Worm (Caenorhabditis elegans) whole organism, young adult: ENCODE measurements around the gene C14E2.3.

Experiments
- B0261.1 ChIP-seq: sonication (generic microtip); optimal IDR thresholded peaks from 2 replicates; lab custom pipeline; 2016; ENCODE audit warnings: mild to moderate bottlenecking, missing genetic modification characterization, moderate library complexity, missing compliant biosample characterization
- B0336.3 ChIP-seq: fragments of 200-800 bp; sonication (Bioruptor generic); IDR thresholded peaks from 2 replicates; pipeline ENCODE4 v1.3.6; 2022; ENCODE audit warnings: missing genetic modification characterization, missing compliant biosample characterization
- F33H1.4 ChIP-seq: fragments of 200-800 bp; sonication (Bioruptor generic); IDR thresholded peaks from 2 replicates; pipeline ENCODE4 v1.3.6; 2022; ENCODE audit warnings: missing genetic modification reagents, missing genetic modification characterization, missing compliant biosample characterization
- F39B2.1 ChIP-seq: fragments of 200-800 bp; sonication (Bioruptor generic); IDR thresholded peaks from 2 replicates; pipeline ENCODE4 v1.3.6; 2022; ENCODE audit warnings: missing genetic modification reagents, missing genetic modification characterization, missing compliant biosample characterization
- F52B5.7 ChIP-seq: sonication (generic microtip); optimal IDR thresholded peaks from 2 replicates; lab custom pipeline; 2016; ENCODE audit warnings: mild to moderate bottlenecking, missing genetic modification characterization, missing compliant biosample characterization
- F57A8.1 ChIP-seq: fragments of 200-800 bp; sonication (Bioruptor generic); optimal IDR thresholded peaks from 2 replicates; lab custom pipeline; 2018; ENCODE audit warnings: mild to moderate bottlenecking, missing genetic modification characterization, moderate library complexity, missing compliant biosample characterization
- T26A5.8 ChIP-seq: sonication (generic microtip); optimal IDR thresholded peaks from 2 replicates; lab custom pipeline; 2016; ENCODE audit warnings: missing genetic modification characterization, missing compliant biosample characterization
- Y79H2A.3 ChIP-seq: fragments of 200-800 bp; sonication (Bioruptor generic); conservative IDR thresholded peaks from 2 replicates; pipeline ENCODE4 v1.3.6; 2022; ENCODE audit warnings: missing genetic modification reagents, missing genetic modification characterization, missing compliant biosample characterization
- ama-1 ChIP-seq, 3 experiments: fragments of 150-350 bp in 1 of 3; sonication (generic microtip) in 2 of 3; optimal IDR thresholded peaks; 2 replicates each; lab custom pipeline; 2014 to 2018; ENCODE audit warnings: missing biosample characterization in 2 of 3, missing genetic modification characterization in 2 of 3, missing genetic modification reagents in 2 of 3
- athp-1 ChIP-seq: sonication (generic microtip); optimal IDR thresholded peaks from 2 replicates; lab custom pipeline; 2017; ENCODE audit warnings: mild to moderate bottlenecking, missing genetic modification characterization, missing compliant biosample characterization
- attf-5 ChIP-seq: fragments of 200-800 bp; sonication (Bioruptor generic); optimal IDR thresholded peaks from 2 replicates; lab custom pipeline; 2018; ENCODE audit warnings: mild to moderate bottlenecking, missing genetic modification characterization, missing compliant biosample characterization
- bed-2 ChIP-seq: fragments of 200-800 bp; sonication (Bioruptor generic); IDR thresholded peaks from 2 replicates; pipeline ENCODE4 v1.3.6; 2022; ENCODE audit warnings: missing genetic modification reagents, missing genetic modification characterization, missing compliant biosample characterization
- cebp-1 ChIP-seq, 2 experiments: fragments of 200-800 bp in 1 of 2; sonication (Bioruptor generic) in 1 of 2; sonication (generic microtip) in 1 of 2; IDR thresholded peaks in 1 of 2; optimal IDR thresholded peaks in 1 of 2; 2 replicates each; pipeline versions ENCODE4 v1.3.6 to Lab custom; 2017 to 2022; ENCODE audit warnings: missing compliant biosample characterization in 2 of 2, missing genetic modification characterization in 2 of 2, mild to moderate bottlenecking in 1 of 2, missing genetic modification reagents in 1 of 2, moderate library complexity in 1 of 2
- ceh-27 ChIP-seq: fragments of 200-800 bp; sonication (Bioruptor generic); optimal IDR thresholded peaks from 2 replicates; lab custom pipeline; 2018; ENCODE audit warnings: mild to moderate bottlenecking, missing genetic modification characterization, moderate library complexity, missing compliant biosample characterization
- ceh-58 ChIP-seq: fragments of 200-800 bp; sonication (Bioruptor generic); IDR thresholded peaks from 2 replicates; pipeline ENCODE4 v1.3.6; 2022; ENCODE audit warnings: missing genetic modification characterization, missing compliant biosample characterization
- dpff-1 ChIP-seq: sonication (generic microtip); optimal IDR thresholded peaks from 2 replicates; lab custom pipeline; 2017; ENCODE audit warnings: mild to moderate bottlenecking, missing genetic modification characterization, missing compliant biosample characterization
- dpl-1 ChIP-seq: fragments of 150-350 bp; optimal IDR thresholded peaks from 2 replicates; lab custom pipeline; 2014; ENCODE audit warnings: missing biosample characterization, missing genetic modification reagents, missing genetic modification characterization
- egl-18 ChIP-seq: fragments of 200-800 bp; sonication (Bioruptor generic); IDR thresholded peaks from 2 replicates; pipeline ENCODE4 v1.3.6; 2022; ENCODE audit warnings: missing genetic modification reagents, missing genetic modification characterization, missing compliant biosample characterization
- egl-44 ChIP-seq: fragments of 200-800 bp; sonication (Bioruptor generic); IDR thresholded peaks from 2 replicates; pipeline ENCODE4 v1.3.6; 2022; ENCODE audit warnings: missing genetic modification reagents, missing genetic modification characterization, missing compliant biosample characterization
- egrh-3 ChIP-seq: fragments of 200-800 bp; sonication (Bioruptor generic); IDR thresholded peaks from 2 replicates; pipeline ENCODE4 v1.3.6; 2022; ENCODE audit warnings: missing genetic modification reagents, missing genetic modification characterization, missing compliant biosample characterization
- ets-4 ChIP-seq: fragments of 200-800 bp; sonication (Bioruptor generic); optimal IDR thresholded peaks from 2 replicates; lab custom pipeline; 2018; ENCODE audit warnings: mild to moderate bottlenecking, missing genetic modification characterization, missing compliant biosample characterization
- fkh-3 ChIP-seq: sonication (generic microtip); optimal IDR thresholded peaks from 2 replicates; lab custom pipeline; 2016; ENCODE audit warnings: mild to moderate bottlenecking, missing genetic modification characterization, missing compliant biosample characterization
- him-1 ChIP-seq: sonication (generic microtip); optimal IDR thresholded peaks from 2 replicates; lab custom pipeline; 2016; ENCODE audit warnings: missing genotype, missing genetic modification reagents, missing genetic modification characterization, missing compliant biosample characterization
- hlh-26 ChIP-seq: fragments of 200-800 bp; sonication (Bioruptor generic); conservative IDR thresholded peaks from 2 replicates; pipeline ENCODE4 v1.3.6; 2022; ENCODE audit warnings: missing genetic modification reagents, missing genetic modification characterization, missing compliant biosample characterization
- let-607 ChIP-seq, 2 experiments: fragments of 200-800 bp in 1 of 2; sonication (Bioruptor generic) in 1 of 2; sonication (generic microtip) in 1 of 2; optimal IDR thresholded peaks; 2 replicates each; lab custom pipeline; 2016 to 2018; ENCODE audit warnings: mild to moderate bottlenecking in 2 of 2, missing compliant biosample characterization in 2 of 2, missing genetic modification characterization in 2 of 2, moderate library complexity in 2 of 2, missing genotype in 1 of 2
- lin-26 ChIP-seq: fragments of 200-800 bp; sonication (Bioruptor generic); IDR thresholded peaks from 2 replicates; pipeline ENCODE4 v1.3.6; 2022; ENCODE audit warnings: missing genetic modification reagents, missing genetic modification characterization, missing compliant biosample characterization
- lin-35 ChIP-seq, 3 experiments: fragments of 150-350 bp in 2 of 3; sonication (generic microtip) in 1 of 3; optimal IDR thresholded peaks; 2 replicates each; lab custom pipeline; 2014 to 2018; ENCODE audit warnings: missing biosample characterization in 3 of 3, missing genetic modification characterization in 3 of 3, missing genetic modification reagents in 3 of 3
- lin-40 ChIP-seq: sonication (generic microtip); optimal IDR thresholded peaks from 2 replicates; lab custom pipeline; 2016; ENCODE audit warnings: missing genetic modification characterization, mild to moderate bottlenecking, missing compliant biosample characterization, missing genotype, missing genetic modification reagents
- madf-10 ChIP-seq: sonication (generic microtip); optimal IDR thresholded peaks from 2 replicates; lab custom pipeline; 2016; ENCODE audit warnings: mild to moderate bottlenecking, missing genetic modification characterization, missing compliant biosample characterization
- madf-6 ChIP-seq: fragments of 200-800 bp; sonication (Bioruptor generic); IDR thresholded peaks from 2 replicates; pipeline ENCODE4 v1.3.6; 2022; ENCODE audit warnings: missing genetic modification reagents, missing genetic modification characterization, missing compliant biosample characterization
- mcd-1 ChIP-seq: fragments of 200-800 bp; sonication (Bioruptor generic); IDR thresholded peaks from 2 replicates; pipeline ENCODE4 v1.3.6; 2022; ENCODE audit warnings: missing genetic modification reagents, missing genetic modification characterization, missing compliant biosample characterization
- mel-28 ChIP-seq: sonication (generic microtip); optimal IDR thresholded peaks from 2 replicates; lab custom pipeline; 2016; ENCODE audit warnings: borderline replicate concordance, mild to moderate bottlenecking, missing genetic modification characterization, missing compliant biosample characterization
- nfya-2 ChIP-seq: fragments of 200-800 bp; sonication (Bioruptor generic); IDR thresholded peaks from 2 replicates; pipeline ENCODE4 v1.3.6; 2022; ENCODE audit warnings: missing genetic modification reagents, missing genetic modification characterization, missing compliant biosample characterization
- nhr-80 ChIP-seq: sonication (generic microtip); optimal IDR thresholded peaks from 2 replicates; lab custom pipeline; 2016; ENCODE audit warnings: missing genetic modification characterization, missing compliant biosample characterization
- rcor-1 ChIP-seq: fragments of 200-800 bp; sonication (Bioruptor generic); IDR thresholded peaks from 2 replicates; pipeline ENCODE4 v1.3.6; 2022; ENCODE audit warnings: missing genetic modification reagents, missing genetic modification characterization, missing compliant biosample characterization
- sdz-38 ChIP-seq: sonication (generic microtip); optimal IDR thresholded peaks from 2 replicates; lab custom pipeline; 2016; ENCODE audit warnings: missing genotype, missing genetic modification characterization, missing compliant biosample characterization
- snpc-3.4 ChIP-seq: sonication (generic microtip); optimal IDR thresholded peaks from 2 replicates; lab custom pipeline; 2017; ENCODE audit warnings: missing genetic modification characterization, mild to moderate bottlenecking, missing compliant biosample characterization, antibody characterized with exemption, moderate library complexity, missing genotype, missing genetic modification reagents
- tlf-1 ChIP-seq: fragments of 200-800 bp; sonication (Bioruptor generic); optimal IDR thresholded peaks from 2 replicates; lab custom pipeline; 2018; ENCODE audit warnings: mild to moderate bottlenecking, missing genetic modification characterization, missing compliant biosample characterization
- ztf-22 ChIP-seq: fragments of 200-800 bp; sonication (Bioruptor generic); optimal IDR thresholded peaks from 2 replicates; lab custom pipeline; 2018; ENCODE audit warnings: mild to moderate bottlenecking, missing genetic modification characterization, moderate library complexity, missing compliant biosample characterization
- ztf-6 ChIP-seq: fragments of 200-800 bp; sonication (Bioruptor generic); IDR thresholded peaks from 2 replicates; pipeline ENCODE4 v1.3.6; 2022; ENCODE audit warnings: missing genetic modification reagents, missing genetic modification characterization, missing compliant biosample characterization

C14E2.3 gene

ce11 chrX:1856160-1856559 lies 44.8 kb upstream of the C14E2.3 start, which contains the start of gene ceh-39 (continued):
- TF ChIP-seq tlf-1 (GFP tag; lab: Kevin White, UChicago) (no peak), dpl-1 (GFP tag; lab: Kevin White, UChicago) (peak; percentile 41), cebp-1 (GFP tag; IDR thresholded peaks at IDR 0.05; lab: Robert Waterston, UW) (no peak), cebp-1 (tag; optimal IDR thresholded peaks at IDR 0.05; lab: Kevin White, UChicago) (peak; percentile 49), madf-10 (no peak), mcd-1 (GFP tag; lab: Robert Waterston, UW) (peak; percentile 88), F57A8.1 (GFP tag; lab: Kevin White, UChicago) (no peak), F33H1.4 (no peak), nhr-80 (tag; lab: Kevin White, UChicago) (no peak), ets-4 (GFP tag; lab: Kevin White, UChicago) (no peak), let-607 (tag; optimal IDR thresholded peaks at IDR 0.05; lab: Kevin White, UChicago) (no peak), lin-26 (peak; percentile 61; the same call in 1 of the 2 replicates), F52B5.7 (tag; lab: Kevin White, UChicago) (no peak), dpff-1 (tag; lab: Kevin White, UChicago) (no peak), athp-1 (no peak), bed-2 (GFP tag; lab: Robert Waterston, UW) (no peak), ztf-6 (GFP tag; lab: Robert Waterston, UW) (no peak), snpc-3.4 (no peak), madf-6 (peak; percentile 59), mel-28 (tag; lab: Kevin White, UChicago) (no peak), nfya-2 (no peak), sdz-38 (tag; lab: Kevin White, UChicago) (no peak), ztf-22 (GFP tag; lab: Kevin White, UChicago) (no peak), hlh-26 (GFP tag; lab: Robert Waterston, UW) (no peak), F39B2.1 (GFP tag; lab: Robert Waterston, UW) (no peak), fkh-3 (tag; lab: Kevin White, UChicago) (no peak), lin-35 (GFP tag; optimal IDR thresholded peaks at IDR 0.05; lab: Kevin White, UChicago) (peak in 1 of 3 experiments; percentile 57), B0261.1 (no peak), egl-44 (GFP tag; lab: Robert Waterston, UW) (no peak), lin-40 (tag; lab: Kevin White, UChicago) (no peak), egrh-3 (GFP tag; lab: Robert Waterston, UW) (peak; percentile 76; the same call in 1 of the 2 replicates), Y79H2A.3 (GFP tag; lab: Robert Waterston, UW) (no peak), T26A5.8 (tag; lab: Kevin White, UChicago) (no peak), ceh-58 (no peak), him-1 (tag; lab: Kevin White, UChicago) (no peak), ama-1 (optimal IDR thresholded peaks at IDR 0.05; lab: Kevin White, UChicago) (no peak), ama-1 (GFP tag; optimal IDR thresholded peaks at IDR 0.05; lab: Kevin White, UChicago) (no peak), egl-18 (GFP tag; lab: Robert Waterston, UW) (no peak), B0336.3 (GFP tag; lab: Robert Waterston, UW) (no peak), rcor-1 (GFP tag; lab: Robert Waterston, UW) (no peak)

- TF ChIP-seq ceh-27 (GFP tag; lab: Kevin White, UChicago) (peak; percentile 43), rcor-1 (GFP tag; lab: Robert Waterston, UW) (no peak), attf-5 (GFP tag; lab: Kevin White, UChicago) (peak; percentile 21), B0261.1 (no peak), mcd-1 (GFP tag; lab: Robert Waterston, UW) (peak; percentile 14; the same call in 1 of the 2 replicates)
Observed at ce11 chrX:1853596-1853995, 42.3 kb upstream of the C14E2.3 start, which contains the start of gene T26C11.9. T26C11.9 (minus strand) TSS chrX:1853849.
